Worm (Caenorhabditis elegans) whole organism, young adult: Measurements from ENCODE around the gene nuo-1.
A peak's percentile ranks its signal among the peaks of the same experiment; 100 is the strongest.

Source experiments
- B0019.2 ChIP-seq: fragments of 200-800 bp; sonication (Bioruptor generic); conservative IDR thresholded peaks from 2 replicates; pipeline ENCODE4 v1.3.6; 2022; ENCODE audit warnings: missing genetic modification reagents, missing genetic modification characterization, missing compliant biosample characterization
- B0035.1 ChIP-seq: sonication (generic microtip); optimal IDR thresholded peaks from 2 replicates; lab custom pipeline; 2016; ENCODE audit warnings: missing genetic modification characterization, mild to moderate bottlenecking, missing compliant biosample characterization, missing genotype, missing genetic modification reagents
- F23B12.7 ChIP-seq: sonication (generic microtip); optimal IDR thresholded peaks from 2 replicates; lab custom pipeline; 2017; ENCODE audit warnings: missing genetic modification characterization, mild to moderate bottlenecking, missing compliant biosample characterization, antibody characterized with exemption, moderate library complexity; ENCODE audit not compliant: insufficient read depth
- F37B4.10 ChIP-seq: fragments of 200-800 bp; sonication (Bioruptor generic); IDR thresholded peaks from 2 replicates; pipeline ENCODE4 v1.3.6; 2022; ENCODE audit warnings: missing genetic modification characterization, missing compliant biosample characterization
- F57A8.1 ChIP-seq: fragments of 200-800 bp; sonication (Bioruptor generic); optimal IDR thresholded peaks from 2 replicates; lab custom pipeline; 2018; ENCODE audit warnings: mild to moderate bottlenecking, missing genetic modification characterization, moderate library complexity, missing compliant biosample characterization
- K12H6.12 ChIP-seq: fragments of 200-800 bp; sonication (Bioruptor generic); optimal IDR thresholded peaks from 2 replicates; lab custom pipeline; 2018; ENCODE audit warnings: mild to moderate bottlenecking, missing genetic modification characterization, missing compliant biosample characterization
- T07F8.4 ChIP-seq: sonication (generic microtip); optimal IDR thresholded peaks from 2 replicates; lab custom pipeline; 2016; ENCODE audit warnings: mild to moderate bottlenecking, missing genetic modification characterization, moderate library complexity, missing compliant biosample characterization
- T26A5.8 ChIP-seq: sonication (generic microtip); optimal IDR thresholded peaks from 2 replicates; lab custom pipeline; 2016; ENCODE audit warnings: missing genetic modification characterization, missing compliant biosample characterization
- Y53F4B.3 ChIP-seq: fragments of 200-800 bp; sonication (Bioruptor generic); IDR thresholded peaks from 2 replicates; pipeline ENCODE4 v1.3.6; 2022; ENCODE audit warnings: missing genetic modification reagents, missing genetic modification characterization, missing compliant biosample characterization
- Y53G8AR.9 ChIP-seq: fragments of 200-800 bp; sonication (Bioruptor generic); conservative IDR thresholded peaks from 2 replicates; pipeline ENCODE4 v1.3.6; 2022; ENCODE audit warnings: missing genetic modification reagents, missing genetic modification characterization, missing compliant biosample characterization
- akir-1 ChIP-seq: fragments of 200-800 bp; sonication (Bioruptor generic); optimal IDR thresholded peaks from 2 replicates; lab custom pipeline; 2018; ENCODE audit warnings: mild to moderate bottlenecking, missing genetic modification characterization, moderate library complexity, missing compliant biosample characterization
- atf-7 ChIP-seq: sonication (generic microtip); optimal IDR thresholded peaks from 2 replicates; lab custom pipeline; 2017; ENCODE audit warnings: mild to moderate bottlenecking, missing genetic modification characterization, missing compliant biosample characterization
- athp-1 ChIP-seq: sonication (generic microtip); optimal IDR thresholded peaks from 2 replicates; lab custom pipeline; 2017; ENCODE audit warnings: mild to moderate bottlenecking, missing genetic modification characterization, missing compliant biosample characterization
- bed-1 ChIP-seq: fragments of 200-800 bp; sonication (Bioruptor generic); IDR thresholded peaks from 2 replicates; pipeline ENCODE4 v1.3.6; 2022; ENCODE audit warnings: missing genetic modification reagents, missing genetic modification characterization, missing compliant biosample characterization
- ccch-3 ChIP-seq: fragments of 200-800 bp; sonication (Bioruptor generic); optimal IDR thresholded peaks from 2 replicates; lab custom pipeline; 2018; ENCODE audit warnings: mild to moderate bottlenecking, missing genetic modification characterization, missing compliant biosample characterization
- chd-7 ChIP-seq: sonication (generic microtip); optimal IDR thresholded peaks from 2 replicates; lab custom pipeline; 2016; ENCODE audit warnings: mild to moderate bottlenecking, missing genetic modification characterization, moderate library complexity, missing compliant biosample characterization
- ets-4 ChIP-seq: fragments of 200-800 bp; sonication (Bioruptor generic); optimal IDR thresholded peaks from 2 replicates; lab custom pipeline; 2018; ENCODE audit warnings: mild to moderate bottlenecking, missing genetic modification characterization, missing compliant biosample characterization
- hlh-26 ChIP-seq: fragments of 200-800 bp; sonication (Bioruptor generic); conservative IDR thresholded peaks from 2 replicates; pipeline ENCODE4 v1.3.6; 2022; ENCODE audit warnings: missing genetic modification reagents, missing genetic modification characterization, missing compliant biosample characterization
- hmg-20 ChIP-seq: fragments of 200-800 bp; sonication (Bioruptor generic); IDR thresholded peaks from 2 replicates; pipeline ENCODE4 v1.3.6; 2022; ENCODE audit warnings: missing genetic modification reagents, missing genetic modification characterization, missing compliant biosample characterization
- hrde-1 ChIP-seq: sonication (generic microtip); optimal IDR thresholded peaks from 2 replicates; lab custom pipeline; 2016; ENCODE audit warnings: missing genetic modification characterization, mild to moderate bottlenecking, missing compliant biosample characterization, moderate library complexity, missing genotype, missing genetic modification reagents, borderline replicate concordance
- lag-1 ChIP-seq: fragments of 200-800 bp; sonication (Bioruptor generic); IDR thresholded peaks from 2 replicates; pipeline ENCODE4 v1.3.6; 2022; ENCODE audit warnings: missing genetic modification reagents, missing genetic modification characterization, missing compliant biosample characterization
- let-526 ChIP-seq: fragments of 200-800 bp; sonication (Bioruptor generic); IDR thresholded peaks from 2 replicates; pipeline ENCODE4 v1.3.6; 2022; ENCODE audit warnings: missing genetic modification reagents, missing genetic modification characterization, missing compliant biosample characterization
- lin-54 ChIP-seq: fragments of 200-800 bp; sonication (Bioruptor generic); optimal IDR thresholded peaks from 2 replicates; lab custom pipeline; 2018; ENCODE audit warnings: mild to moderate bottlenecking, missing genetic modification characterization, missing compliant biosample characterization
- lir-1 ChIP-seq: fragments of 200-800 bp; sonication (Bioruptor generic); conservative IDR thresholded peaks from 2 replicates; pipeline ENCODE4 v1.3.6; 2022; ENCODE audit warnings: missing genetic modification reagents, missing genetic modification characterization, missing compliant biosample characterization
- lsy-27 ChIP-seq: sonication (generic microtip); optimal IDR thresholded peaks from 2 replicates; lab custom pipeline; 2017; ENCODE audit warnings: missing genetic modification characterization, mild to moderate bottlenecking, missing compliant biosample characterization, antibody characterized with exemption, missing genotype, borderline replicate concordance; ENCODE audit not compliant: insufficient read depth
- madf-10 ChIP-seq: sonication (generic microtip); optimal IDR thresholded peaks from 2 replicates; lab custom pipeline; 2016; ENCODE audit warnings: mild to moderate bottlenecking, missing genetic modification characterization, missing compliant biosample characterization
- nfya-1 ChIP-seq: sonication (generic microtip); optimal IDR thresholded peaks from 2 replicates; lab custom pipeline; 2017; ENCODE audit warnings: antibody characterized with exemption, missing compliant biosample characterization, missing genetic modification characterization, borderline replicate concordance; ENCODE audit not compliant: insufficient read depth
- nhr-80 ChIP-seq: sonication (generic microtip); optimal IDR thresholded peaks from 2 replicates; lab custom pipeline; 2016; ENCODE audit warnings: missing genetic modification characterization, missing compliant biosample characterization
- repo-1 ChIP-seq: sonication (generic microtip); optimal IDR thresholded peaks from 2 replicates; lab custom pipeline; 2017; ENCODE audit warnings: mild to moderate bottlenecking, missing genetic modification characterization, missing compliant biosample characterization
- snpc-3.4 ChIP-seq: sonication (generic microtip); optimal IDR thresholded peaks from 2 replicates; lab custom pipeline; 2017; ENCODE audit warnings: missing genetic modification characterization, mild to moderate bottlenecking, missing compliant biosample characterization, antibody characterized with exemption, moderate library complexity, missing genotype, missing genetic modification reagents
- somi-1 ChIP-seq: fragments of 200-800 bp; sonication (Bioruptor generic); optimal IDR thresholded peaks from 2 replicates; lab custom pipeline; 2018; ENCODE audit warnings: mild to moderate bottlenecking, missing genetic modification characterization, missing compliant biosample characterization
- sptf-2 ChIP-seq: fragments of 200-800 bp; sonication (Bioruptor generic); optimal IDR thresholded peaks from 2 replicates; lab custom pipeline; 2018; ENCODE audit warnings: mild to moderate bottlenecking, missing genetic modification characterization, missing compliant biosample characterization
- tbx-9 ChIP-seq: sonication (generic microtip); optimal IDR thresholded peaks from 2 replicates; lab custom pipeline; 2016; ENCODE audit warnings: borderline replicate concordance, missing genetic modification characterization, inconsistent platforms, missing compliant biosample characterization
- xnd-1 ChIP-seq: sonication (generic microtip); optimal IDR thresholded peaks from 2 replicates; lab custom pipeline; 2016; ENCODE audit warnings: missing genotype, missing genetic modification reagents, missing genetic modification characterization, missing compliant biosample characterization
- ztf-18 ChIP-seq: sonication (generic microtip); optimal IDR thresholded peaks from 2 replicates; lab custom pipeline; 2016; ENCODE audit warnings: missing genotype, mild to moderate bottlenecking, missing genetic modification characterization, missing compliant biosample characterization
- ztf-26 ChIP-seq: sonication (generic microtip); optimal IDR thresholded peaks from 2 replicates; lab custom pipeline; 2017; ENCODE audit warnings: missing genetic modification characterization, missing compliant biosample characterization
- ztf-28 ChIP-seq: fragments of 200-800 bp; sonication (Bioruptor generic); IDR thresholded peaks from 2 replicates; pipeline ENCODE4 v1.3.6; 2022; ENCODE audit warnings: missing genetic modification reagents, missing genetic modification characterization, missing compliant biosample characterization
- ztf-3 ChIP-seq: fragments of 200-800 bp; sonication (Bioruptor generic); optimal IDR thresholded peaks from 2 replicates; lab custom pipeline; 2018; ENCODE audit warnings: mild to moderate bottlenecking, missing genetic modification characterization, missing compliant biosample characterization

Gene nuo-1

ce11 chrII:11050678-11051077, 47.0 kb upstream of the nuo-1 start (continued):
- TF ChIP-seq F37B4.10 (GFP tag; lab: Robert Waterston, UW), result no peak
- TF ChIP-seq lir-1 (GFP tag; lab: Robert Waterston, UW), result no peak
- TF ChIP-seq T07F8.4 (tag; lab: Kevin White, UChicago), result no peak
- peak; percentile 89 for TF ChIP-seq xnd-1 (tag; lab: Kevin White, UChicago)
- TF ChIP-seq snpc-3.4 (tag; lab: Kevin White, UChicago), result peak; percentile 63
- no peak for TF ChIP-seq lsy-27 (tag; lab: Kevin White, UChicago)
- no peak for TF ChIP-seq F57A8.1 (GFP tag; lab: Kevin White, UChicago)
- no peak for TF ChIP-seq somi-1 (GFP tag; lab: Kevin White, UChicago)
- no peak for TF ChIP-seq hlh-26
- peak; percentile 82 for TF ChIP-seq B0019.2
- no peak for TF ChIP-seq let-526 (GFP tag; lab: Robert Waterston, UW)
- no peak for TF ChIP-seq K12H6.12 (tag; lab: Kevin White, UChicago)
- no peak for TF ChIP-seq lag-1
- TF ChIP-seq atf-7, result no peak
- TF ChIP-seq bed-1, result no peak
- TF ChIP-seq hrde-1, result no peak
- TF ChIP-seq akir-1 (GFP tag; lab: Kevin White, UChicago), result no peak
- TF ChIP-seq ztf-28 (GFP tag; lab: Robert Waterston, UW), result no peak
- TF ChIP-seq ztf-3 (GFP tag; lab: Kevin White, UChicago), result no peak
- no peak for TF ChIP-seq tbx-9 (tag; lab: Kevin White, UChicago)
- TF ChIP-seq chd-7 (tag; lab: Kevin White, UChicago), result no peak
- peak; percentile 75 for TF ChIP-seq lin-54 (GFP tag; lab: Kevin White, UChicago)
- TF ChIP-seq Y53G8AR.9 (GFP tag; lab: Robert Waterston, UW), result no peak
- no peak for TF ChIP-seq hmg-20
- no peak for TF ChIP-seq ccch-3 (GFP tag; lab: Kevin White, UChicago)
- TF ChIP-seq nfya-1 (tag; lab: Kevin White, UChicago), result no peak
- no peak for TF ChIP-seq nhr-80
- no peak for TF ChIP-seq ztf-18 (tag; lab: Kevin White, UChicago)

DNA sequence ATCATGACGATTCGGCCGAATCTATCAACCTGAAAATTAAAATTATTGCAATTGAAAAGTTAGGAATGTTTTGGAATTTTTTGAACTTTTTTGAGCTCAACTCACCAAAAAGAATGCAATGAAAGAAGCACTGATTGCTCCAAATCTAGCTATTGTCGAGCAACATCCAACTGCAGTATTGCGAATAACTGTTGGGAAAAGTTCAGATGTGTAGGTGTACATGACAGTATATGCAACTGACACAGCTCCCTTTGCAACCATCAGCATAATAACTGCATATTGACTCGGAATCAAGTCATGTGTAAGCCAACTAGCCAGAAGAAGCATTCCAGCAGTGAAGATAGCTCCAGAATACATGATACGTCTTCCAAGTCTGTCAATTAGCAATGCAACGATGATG, 45.1 kb upstream of the nuo-1 start:
- TF ChIP-seq T26A5.8 (no peak), B0035.1 (tag; lab: Kevin White, UChicago) (no peak), F23B12.7 (no peak), lsy-27 (tag; lab: Kevin White, UChicago) (no peak), Y53F4B.3 (GFP tag; lab: Robert Waterston, UW) (no peak), sptf-2 (no peak), ztf-26 (tag; lab: Kevin White, UChicago) (no peak), ets-4 (GFP tag; lab: Kevin White, UChicago) (no peak), madf-10 (tag; lab: Kevin White, UChicago) (no peak), repo-1 (tag; lab: Kevin White, UChicago) (no peak), ccch-3 (GFP tag; lab: Kevin White, UChicago) (no peak), athp-1 (tag; lab: Kevin White, UChicago) (no peak)
